Fruit fly (Drosophila melanogaster) whole organism, pupa: ENCODE measurements around the gene CG13716.

Experiments used
- CG10348 ChIP-seq: fragments of 200-800 bp; sonication (Bioruptor generic); IDR thresholded peaks from 2 replicates; pipeline ENCODE4 v1.3.6; 2022; ENCODE audit warnings: missing biosample characterization, missing genetic modification characterization
- CG12605 ChIP-seq: fragments of 200-800 bp; sonication (Bioruptor generic); IDR thresholded peaks from 2 replicates; pipeline ENCODE4 v1.3.6; 2022; ENCODE audit warnings: missing biosample characterization, missing genetic modification characterization
- CG13204 ChIP-seq: fragments of 200-800 bp; sonication (Bioruptor generic); optimal IDR thresholded peaks from 2 replicates; lab custom pipeline; 2018; ENCODE audit warnings: missing biosample characterization, mild to moderate bottlenecking, missing genetic modification characterization, moderate library complexity
- CG14655 ChIP-seq: fragments of 200-800 bp; sonication (Bioruptor generic); optimal IDR thresholded peaks from 3 replicates; lab custom pipeline; 2017; ENCODE audit warnings: mild to moderate bottlenecking, missing biosample characterization, missing genetic modification reagents, missing genetic modification characterization
- CG15710 ChIP-seq: fragments of 200-800 bp; sonication (Bioruptor generic); optimal IDR thresholded peaks from 2 replicates; lab custom pipeline; 2018; ENCODE audit warnings: missing biosample characterization, mild to moderate bottlenecking, missing genetic modification characterization, moderate library complexity
- CG17806 ChIP-seq: fragments of 200-800 bp; sonication (Bioruptor generic); optimal IDR thresholded peaks from 2 replicates; lab custom pipeline; 2018; ENCODE audit warnings: missing biosample characterization, mild to moderate bottlenecking, missing genetic modification characterization, moderate library complexity
- CG32121 ChIP-seq: fragments of 200-800 bp; sonication (Bioruptor generic); IDR thresholded peaks from 2 replicates; pipeline ENCODE4 v1.3.6; 2022; ENCODE audit warnings: missing biosample characterization, missing genetic modification characterization
- CG34367 ChIP-seq: fragments of 200-800 bp; sonication (Bioruptor generic); optimal IDR thresholded peaks from 2 replicates; lab custom pipeline; 2018; ENCODE audit warnings: missing biosample characterization, mild to moderate bottlenecking, missing genetic modification characterization
- CG4496 ChIP-seq: fragments of 200-800 bp; sonication (Bioruptor generic); IDR thresholded peaks from 3 replicates; pipeline ENCODE4 v1.3.6; 2022; ENCODE audit warnings: missing biosample characterization, missing genetic modification characterization
- CG8159 ChIP-seq: fragments of 200-800 bp; sonication (Bioruptor generic); optimal IDR thresholded peaks from 3 replicates; lab custom pipeline; 2018; ENCODE audit warnings: missing biosample characterization, mild to moderate bottlenecking, missing genetic modification characterization, moderate library complexity
- CG8301 ChIP-seq: fragments of 200-800 bp; sonication (Bioruptor generic); optimal IDR thresholded peaks from 2 replicates; lab custom pipeline; 2018; ENCODE audit warnings: missing biosample characterization, mild to moderate bottlenecking, missing genetic modification characterization
- CG9948 ChIP-seq: fragments of 200-800 bp; sonication (Bioruptor generic); optimal IDR thresholded peaks from 2 replicates; lab custom pipeline; 2018; ENCODE audit warnings: missing biosample characterization, mild to moderate bottlenecking, missing genetic modification characterization, moderate library complexity
- D1 ChIP-seq: fragments of 200-800 bp; sonication (Bioruptor generic); optimal IDR thresholded peaks from 2 replicates; lab custom pipeline; 2018; ENCODE audit warnings: missing biosample characterization, mild to moderate bottlenecking, missing genetic modification characterization, moderate library complexity
- EcR ChIP-seq: fragments of 200-800 bp; sonication (Bioruptor generic); optimal IDR thresholded peaks from 3 replicates; lab custom pipeline; 2019; ENCODE audit warnings: missing biosample characterization, missing genetic modification characterization, mild to moderate bottlenecking, moderate library complexity, missing genetic modification reagents
- Ets98B ChIP-seq: fragments of 200-800 bp; sonication (Bioruptor generic); IDR thresholded peaks from 2 replicates; pipeline ENCODE4 v1.3.6; 2022; ENCODE audit warnings: missing biosample characterization, missing genetic modification characterization
- Pif1A ChIP-seq: fragments of 200-800 bp; sonication (Bioruptor generic); optimal IDR thresholded peaks from 3 replicates; lab custom pipeline; 2016; ENCODE audit warnings: missing biosample characterization, missing genetic modification characterization
- Pif1B ChIP-seq: fragments of 200-800 bp; sonication (Bioruptor generic); optimal IDR thresholded peaks from 3 replicates; lab custom pipeline; 2016; ENCODE audit warnings: missing biosample characterization, missing genetic modification characterization
- Snoo ChIP-seq: fragments of 200-800 bp; sonication (Bioruptor generic); optimal IDR thresholded peaks from 3 replicates; lab custom pipeline; 2017; ENCODE audit warnings: missing biosample characterization, mild to moderate bottlenecking, missing genetic modification characterization, inconsistent platforms
- fd96Ca ChIP-seq: fragments of 200-800 bp; sonication (Bioruptor generic); IDR thresholded peaks from 3 replicates; pipeline ENCODE4 v1.3.6; 2022; ENCODE audit warnings: missing biosample characterization, missing genetic modification characterization
- gl ChIP-seq: fragments of 200-800 bp; sonication (Bioruptor generic); optimal IDR thresholded peaks from 2 replicates; lab custom pipeline; 2018; ENCODE audit warnings: missing biosample characterization, mild to moderate bottlenecking, missing genetic modification characterization
- rn ChIP-seq: fragments of 200-800 bp; sonication (Bioruptor generic); IDR thresholded peaks from 2 replicates; pipeline ENCODE4 v1.3.6; 2022; ENCODE audit warnings: missing biosample characterization, missing genetic modification characterization

Gene CG13716

dm6 chr3L:4623035-4623580 lies 11.5 kb downstream of the CG13716 start:
- TF ChIP-seq EcR (GFP tag; lab: Kevin White, UChicago) (peak; percentile 33), gl (tag; lab: Kevin White, UChicago) (no peak)

DNA sequence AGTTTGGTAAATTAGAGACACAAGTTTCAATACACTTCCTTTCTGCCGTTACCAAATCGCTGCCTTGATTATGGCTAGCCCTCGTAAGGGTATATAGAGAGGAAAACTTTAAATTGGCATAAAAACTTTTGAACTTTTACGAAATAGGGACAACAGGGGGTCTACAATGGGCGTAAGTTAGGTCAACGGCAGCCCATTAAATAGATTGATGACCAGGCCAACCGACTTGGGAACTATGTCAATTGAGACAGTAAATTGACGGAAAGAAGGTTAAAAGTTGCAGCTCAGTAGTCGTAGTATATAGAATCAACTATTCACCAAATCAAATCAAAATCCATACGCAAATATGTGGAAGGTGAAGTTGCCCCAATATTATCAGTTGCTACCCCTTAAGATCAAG lies 13.7 kb downstream of the CG13716 start, which contains the start of gene CG32246:
CG32246 (plus strand) TSS at position 301 of the 400 bp plus-strand sequence.
- TF ChIP-seq CG12605 (GFP tag; lab: Robert Waterston, UW), result no peak
- no peak for TF ChIP-seq CG8159 (tag; lab: Kevin White, UChicago)
- TF ChIP-seq, all 21 proteins: peak for 0

DNA sequence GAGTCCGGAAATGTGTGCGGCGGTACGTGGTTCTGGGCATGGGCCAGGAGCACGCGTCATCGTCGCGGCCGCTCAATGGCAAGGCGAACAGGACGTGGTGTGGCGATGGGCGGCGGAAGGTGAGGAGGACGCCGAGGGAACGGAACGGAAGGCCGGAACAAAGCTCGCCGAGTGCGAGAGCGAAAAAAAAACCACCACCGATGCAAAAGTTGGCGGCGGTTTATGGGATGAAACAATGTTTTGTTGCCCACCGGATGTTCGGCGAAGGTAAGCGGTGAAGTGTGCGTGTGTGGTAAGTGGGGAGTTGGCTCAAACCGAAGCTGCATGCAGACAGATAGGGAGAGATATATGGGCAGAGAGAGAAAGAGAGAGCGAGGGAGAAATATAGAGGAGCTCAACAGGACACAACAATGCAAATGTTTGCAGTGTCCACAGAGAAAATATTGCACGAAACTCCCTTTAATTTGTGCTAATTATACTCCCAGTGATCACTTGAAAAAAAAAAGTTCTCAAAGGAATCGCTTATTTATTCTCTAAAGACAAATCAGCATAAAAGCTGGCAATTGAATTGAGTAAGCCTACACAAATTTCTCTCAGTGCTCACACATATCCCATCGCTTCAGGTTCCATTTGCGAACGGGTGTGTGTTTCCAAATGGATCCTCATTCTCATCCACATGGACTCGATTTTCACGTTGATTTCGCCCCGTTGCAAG lies 14.9 kb downstream of the CG13716 start:
- no peak; the same call in 2 of the 3 replicates for TF ChIP-seq CG4496 (GFP tag; lab: Robert Waterston, UW)
- peak; percentile 48 for TF ChIP-seq Snoo (tag; lab: Kevin White, UChicago)
- 0 out of 2 replicates have a peak, but pooled peaks have one; percentile 19 for TF ChIP-seq CG32121 (GFP tag; lab: Robert Waterston, UW)
- TF ChIP-seq CG13204 (GFP tag; lab: Kevin White, UChicago), result peak; percentile 64
- TF ChIP-seq CG9948 (tag; lab: Kevin White, UChicago), result peak; percentile 66
- peak; percentile 30; the same call in 1 of the 3 replicates for TF ChIP-seq fd96Ca (GFP tag; lab: Robert Waterston, UW)
- peak; percentile 29 for TF ChIP-seq CG8301 (tag; lab: Kevin White, UChicago)
- no peak for TF ChIP-seq D1 (tag; lab: Kevin White, UChicago)
- no peak for TF ChIP-seq CG10348
- peak; percentile 46 for TF ChIP-seq CG14655 (GFP tag; lab: Kevin White, UChicago)
- no peak for TF ChIP-seq rn (GFP tag; lab: Robert Waterston, UW)
- TF ChIP-seq CG12605 (GFP tag; lab: Robert Waterston, UW), result peak; percentile 53; the same call in 1 of the 2 replicates
- peak; percentile 22; the same call in 1 of the 2 replicates for TF ChIP-seq Ets98B
- peak; percentile 29 for TF ChIP-seq Pif1B (GFP tag; lab: Kevin White, UChicago)
- peak; percentile 3 for TF ChIP-seq gl (tag; lab: Kevin White, UChicago)
- peak; percentile 63 for TF ChIP-seq CG17806 (tag; lab: Kevin White, UChicago)
- peak; percentile 61 for TF ChIP-seq Pif1A (GFP tag; lab: Kevin White, UChicago)
- TF ChIP-seq CG15710 (tag; lab: Kevin White, UChicago), result peak; percentile 63
- peak; percentile 67 for TF ChIP-seq CG8159 (tag; lab: Kevin White, UChicago)
- no peak for TF ChIP-seq EcR (GFP tag; lab: Kevin White, UChicago)
- TF ChIP-seq CG34367 (tag; lab: Kevin White, UChicago), result peak; percentile 43

DNA sequence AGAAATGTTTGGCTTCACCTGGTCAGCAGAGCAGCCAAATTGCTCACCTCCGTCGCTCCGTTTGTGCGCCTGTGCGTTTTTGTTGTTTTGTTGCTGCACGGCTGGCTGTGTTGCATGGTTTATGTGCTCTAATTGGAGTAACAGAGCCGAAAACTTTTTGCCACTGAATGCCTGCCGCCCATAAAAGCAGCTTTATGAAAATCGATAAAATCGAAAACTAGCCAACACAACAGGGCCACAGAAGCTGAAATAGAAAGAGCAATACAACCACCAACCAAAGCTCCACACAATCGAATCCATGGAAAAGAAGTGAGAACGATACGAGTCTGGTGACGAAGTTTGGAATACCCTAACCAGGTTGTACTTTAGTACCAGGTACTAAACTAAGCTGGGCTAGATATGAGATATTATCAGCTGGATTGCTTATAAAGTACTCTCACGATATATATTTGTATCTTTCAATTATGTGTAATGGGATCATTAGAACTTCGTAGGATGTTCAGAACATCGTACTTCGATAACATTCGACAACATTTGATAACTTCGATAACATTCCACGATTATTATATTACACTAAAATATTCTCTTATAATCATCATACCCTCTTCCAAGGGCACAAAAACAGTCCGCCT lies 15.6 kb downstream of the CG13716 start:
- TF ChIP-seq Pif1B (GFP tag; lab: Kevin White, UChicago) (no peak), CG8301 (tag; lab: Kevin White, UChicago) (peak; percentile 8), CG8159 (tag; lab: Kevin White, UChicago) (peak; percentile 23)

DNA sequence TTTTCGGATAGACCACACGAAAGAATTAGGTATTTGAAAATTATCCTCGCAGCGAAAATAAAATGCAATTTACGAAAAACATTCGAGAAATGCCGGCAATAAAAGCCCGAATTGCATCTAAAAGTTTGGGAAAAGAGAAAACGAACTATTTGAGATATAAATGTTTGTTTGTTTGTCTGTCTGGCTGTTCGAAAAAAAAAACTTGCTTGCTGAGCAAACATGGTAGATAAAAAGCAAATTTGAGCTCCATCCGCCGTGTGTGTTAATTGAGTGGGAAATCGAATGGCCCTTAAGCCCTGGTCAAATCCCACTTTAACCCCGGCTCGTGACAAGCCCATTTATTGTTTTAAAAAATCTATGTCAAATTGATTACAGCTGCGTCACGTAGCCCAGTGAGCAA lies 19.5 kb downstream of the CG13716 start:
- TF ChIP-seq fd96Ca (GFP tag; lab: Robert Waterston, UW) (no peak), Pif1A (GFP tag; lab: Kevin White, UChicago) (no peak), CG12605 (GFP tag; lab: Robert Waterston, UW) (no peak), CG34367 (tag; lab: Kevin White, UChicago) (no peak), CG9948 (tag; lab: Kevin White, UChicago) (no peak), CG8159 (tag; lab: Kevin White, UChicago) (no peak), CG17806 (tag; lab: Kevin White, UChicago) (no peak), Ets98B (no peak), CG14655 (GFP tag; lab: Kevin White, UChicago) (no peak), rn (GFP tag; lab: Robert Waterston, UW) (no peak), D1 (tag; lab: Kevin White, UChicago) (no peak), CG32121 (GFP tag; lab: Robert Waterston, UW) (no peak), CG15710 (tag; lab: Kevin White, UChicago) (no peak), EcR (GFP tag; lab: Kevin White, UChicago) (no peak), CG4496 (GFP tag; lab: Robert Waterston, UW) (no peak), Pif1B (GFP tag; lab: Kevin White, UChicago) (no peak), Snoo (tag; lab: Kevin White, UChicago) (no peak), CG13204 (GFP tag; lab: Kevin White, UChicago) (no peak), gl (tag; lab: Kevin White, UChicago) (no peak)

DNA sequence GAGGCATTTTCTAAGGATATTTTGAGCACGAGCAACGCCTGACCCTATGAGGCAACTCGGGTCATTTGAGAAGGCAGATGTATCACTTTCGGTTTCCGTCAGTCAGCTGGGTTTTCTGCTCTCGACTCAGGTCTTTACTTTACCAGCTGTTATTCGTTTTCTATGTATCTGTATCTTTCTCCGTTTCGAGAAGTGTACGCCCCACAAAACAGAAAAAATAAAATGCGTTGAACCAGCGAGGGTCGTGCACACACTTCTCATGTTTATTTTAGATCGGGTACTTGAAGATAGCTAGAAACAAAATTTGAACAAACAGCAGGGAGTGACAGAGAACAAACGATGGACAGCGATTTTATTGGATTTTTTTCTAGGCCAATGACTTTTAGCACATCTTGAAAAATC lies 20.7 kb downstream of the CG13716 start:
- no peak for TF ChIP-seq EcR (GFP tag; lab: Kevin White, UChicago)
- no peak for TF ChIP-seq CG15710 (tag; lab: Kevin White, UChicago)
- no peak for TF ChIP-seq gl (tag; lab: Kevin White, UChicago)
- no peak for TF ChIP-seq Snoo (tag; lab: Kevin White, UChicago)
- TF ChIP-seq CG9948 (tag; lab: Kevin White, UChicago), result no peak
- TF ChIP-seq CG17806 (tag; lab: Kevin White, UChicago), result no peak
- TF ChIP-seq, all 21 proteins: peak for 0
